Worm (Caenorhabditis elegans) whole organism, L4/young adult: ENCODE measurements around the gene T05H10.1.

Source experiments
- W03F9.2 ChIP-seq: fragments of 150-350 bp; optimal IDR thresholded peaks from 2 replicates; lab custom pipeline; 2014; ENCODE audit warnings: missing biosample characterization, missing genetic modification characterization
- dao-5 ChIP-seq: sonication (generic microtip); optimal IDR thresholded peaks from 2 replicates; lab custom pipeline; 2016; ENCODE audit warnings: missing genotype, missing genetic modification characterization, moderate library complexity, missing compliant biosample characterization
- him-1 ChIP-seq: sonication (generic microtip); optimal IDR thresholded peaks from 2 replicates; lab custom pipeline; 2016; ENCODE audit warnings: missing genotype, missing genetic modification reagents, missing genetic modification characterization, missing compliant biosample characterization

The T05H10.1 gene

ce11 chrII:8028730-8029129, 13.7 kb upstream of the T05H10.1 start:
- TF ChIP-seq him-1 (tag; lab: Kevin White, UChicago) = no peak
- no peak for TF ChIP-seq W03F9.2 (tag; lab: Kevin White, UChicago)
- TF ChIP-seq dao-5 (tag; lab: Kevin White, UChicago) = no peak

ce11 chrII:8032657-8033056, 9.7 kb upstream of the T05H10.1 start, which contains the start of gene nrf-6:
Gene nrf-6, minus strand, starts transcription at chrII:8032708.
- TF ChIP-seq him-1 (tag; lab: Kevin White, UChicago) (no peak), dao-5 (tag; lab: Kevin White, UChicago) (no peak), W03F9.2 (tag; lab: Kevin White, UChicago) (no peak)

- TF ChIP-seq dao-5 (tag; lab: Kevin White, UChicago) (no peak), him-1 (tag; lab: Kevin White, UChicago) (no peak), W03F9.2 (tag; lab: Kevin White, UChicago) (no peak)
Observed at ce11 chrII:8034008-8034407, 8.4 kb upstream of the T05H10.1 start.

ce11 chrII:8034617-8035016, 7.8 kb upstream of the T05H10.1 start:
- TF ChIP-seq dao-5 (tag; lab: Kevin White, UChicago) (no peak), him-1 (tag; lab: Kevin White, UChicago) (no peak), W03F9.2 (tag; lab: Kevin White, UChicago) (no peak)

ce11 chrII:8035667-8036066, 6.7 kb upstream of the T05H10.1 start, which contains the start of gene sap-49:
Gene sap-49, minus strand, starts transcription at chrII:8035767.
- TF ChIP-seq him-1 (tag; lab: Kevin White, UChicago) (no peak), W03F9.2 (tag; lab: Kevin White, UChicago) (no peak), dao-5 (tag; lab: Kevin White, UChicago) (no peak)

- TF ChIP-seq dao-5 (tag; lab: Kevin White, UChicago) (no peak), W03F9.2 (tag; lab: Kevin White, UChicago) (no peak), him-1 (tag; lab: Kevin White, UChicago) (no peak)
Observed at ce11 chrII:8037246-8037645, 5.1 kb upstream of the T05H10.1 start, which contains the start of gene arp-6. Gene arp-6, minus strand, starts transcription at chrII:8037346.

ce11 chrII:8037863-8038262, 4.5 kb upstream of the T05H10.1 start, which contains the start of gene C08B11.9:
Gene C08B11.9, minus strand, starts transcription at chrII:8038169.
- TF ChIP-seq dao-5 (tag; lab: Kevin White, UChicago) (no peak), him-1 (tag; lab: Kevin White, UChicago) (no peak), W03F9.2 (tag; lab: Kevin White, UChicago) (no peak)

ce11 chrII:8039416-8039815, 3.0 kb upstream of the T05H10.1 start, which contains the start of the genes ubh-4 and algn-6:
Gene ubh-4, minus strand, starts transcription at chrII:8039597.
Gene algn-6, plus strand, starts transcription at chrII:8039802.
- TF ChIP-seq him-1 (tag; lab: Kevin White, UChicago) (no peak), dao-5 (tag; lab: Kevin White, UChicago) (no peak), W03F9.2 (tag; lab: Kevin White, UChicago) (peak; percentile 77)

- TF ChIP-seq W03F9.2 (tag; lab: Kevin White, UChicago) = peak; percentile 38
- no peak for TF ChIP-seq dao-5 (tag; lab: Kevin White, UChicago)
- no peak for TF ChIP-seq him-1 (tag; lab: Kevin White, UChicago)
Observed at ce11 chrII:8041642-8042041, 747 bp upstream of the T05H10.1 start.

ce11 chrII:8047264-8047663, 4.9 kb downstream of the T05H10.1 start, which contains the start of gene apn-1:
Gene apn-1, plus strand, starts transcription at chrII:8047564.
- TF ChIP-seq him-1 (tag; lab: Kevin White, UChicago) (no peak), dao-5 (tag; lab: Kevin White, UChicago) (no peak), W03F9.2 (tag; lab: Kevin White, UChicago) (no peak)

- TF ChIP-seq dao-5 (tag; lab: Kevin White, UChicago) (no peak), him-1 (tag; lab: Kevin White, UChicago) (no peak), W03F9.2 (tag; lab: Kevin White, UChicago) (no peak)
Observed at ce11 chrII:8050477-8050876, 8.1 kb downstream of the T05H10.1 start, which contains the start of gene mtre-1. Gene mtre-1, minus strand, starts transcription at chrII:8050577.

- TF ChIP-seq W03F9.2 (tag; lab: Kevin White, UChicago) = no peak
- TF ChIP-seq dao-5 (tag; lab: Kevin White, UChicago) = no peak
- no peak for TF ChIP-seq him-1 (tag; lab: Kevin White, UChicago)
Observed at ce11 chrII:8051330-8051729, 8.9 kb downstream of the T05H10.1 start.

ce11 chrII:8052172-8052571, 9.8 kb downstream of the T05H10.1 start:
- TF ChIP-seq dao-5 (tag; lab: Kevin White, UChicago) (no peak), him-1 (tag; lab: Kevin White, UChicago) (no peak), W03F9.2 (tag; lab: Kevin White, UChicago) (no peak)

- TF ChIP-seq him-1 (tag; lab: Kevin White, UChicago) = no peak
- no peak for TF ChIP-seq W03F9.2 (tag; lab: Kevin White, UChicago)
- no peak for TF ChIP-seq dao-5 (tag; lab: Kevin White, UChicago)
Observed at ce11 chrII:8052850-8053249, 10.5 kb downstream of the T05H10.1 start, which contains the start of gene T05H10.4. Gene T05H10.4, plus strand, starts transcription at chrII:8053150.
